Worm (Caenorhabditis elegans): ENCODE results near the gene T22D1.1.
A peak's percentile ranks its signal among the peaks of the same experiment; 100 is the strongest.

DNA sequence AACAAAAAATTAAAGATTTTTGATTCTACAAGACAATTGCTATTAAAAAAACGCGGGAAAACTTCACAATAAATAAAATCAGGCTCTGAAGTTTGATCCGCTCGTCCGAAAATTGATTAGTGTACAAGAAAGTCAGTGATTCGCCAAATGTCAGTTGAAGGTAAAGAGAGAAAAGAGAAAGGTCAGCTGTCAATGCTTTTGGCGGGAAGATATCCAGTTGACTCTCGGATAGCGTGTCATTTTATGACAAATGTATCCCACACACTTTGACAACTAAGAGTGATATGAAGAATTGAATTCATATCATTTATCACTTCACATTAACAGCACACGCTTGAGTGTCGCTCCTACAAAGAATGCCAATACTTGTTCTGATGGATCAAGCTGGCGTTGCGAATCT, 23.7 kb downstream of the T22D1.1 start:
- TF ChIP-seq nhr-77 (tag; optimal IDR thresholded peaks at IDR 0.05) (no peak), ama-1 (optimal IDR thresholded peaks at IDR 0.05) (no peak), lin-39 (tag; optimal IDR thresholded peaks at IDR 0.05) (peak; percentile 7), nhr-237 (tag; optimal IDR thresholded peaks at IDR 0.05) (no peak), unc-62 (GFP tag; optimal IDR thresholded peaks at IDR 0.05) (no peak), egl-27 (tag; optimal IDR thresholded peaks at IDR 0.05) (no peak)

All from whole organism, L3 larva.